Worm (Caenorhabditis elegans): ENCODE results near the gene C35A5.5.

The C35A5.5 gene

ce11 chrV:10467659-10468058 lies 38.0 kb upstream of the C35A5.5 start:
- TF ChIP-seq med-1 (GFP tag; optimal IDR thresholded peaks at IDR 0.05; ENCODE audit: insufficient read depth) (no peak), ref-1 (GFP tag; conservative IDR thresholded peaks at IDR 0.05) (no peak), T22C8.4 (GFP tag; IDR thresholded peaks at IDR 0.05) (no peak), ztf-23 (GFP tag; IDR thresholded peaks at IDR 0.05) (no peak), tab-1 (GFP tag; IDR thresholded peaks at IDR 0.05) (no peak), ztf-29 (GFP tag; IDR thresholded peaks at IDR 0.05) (no peak), cog-1 (tag; optimal IDR thresholded peaks at IDR 0.05) (no peak), flt-1 (GFP tag; IDR thresholded peaks at IDR 0.05) (no peak), klf-2 (GFP tag; conservative IDR thresholded peaks at IDR 0.05) (no peak)

- TF ChIP-seq flt-1 (GFP tag; IDR thresholded peaks at IDR 0.05) = no peak
- no peak for TF ChIP-seq med-1 (GFP tag; optimal IDR thresholded peaks at IDR 0.05; ENCODE audit: insufficient read depth)
- no peak for TF ChIP-seq ztf-29 (GFP tag; IDR thresholded peaks at IDR 0.05)
- TF ChIP-seq tab-1 (GFP tag; IDR thresholded peaks at IDR 0.05) = no peak
- no peak for TF ChIP-seq ztf-23 (GFP tag; IDR thresholded peaks at IDR 0.05)
- no peak for TF ChIP-seq cog-1 (tag; optimal IDR thresholded peaks at IDR 0.05)
- no peak for TF ChIP-seq ref-1 (GFP tag; conservative IDR thresholded peaks at IDR 0.05)
- no peak for TF ChIP-seq T22C8.4 (GFP tag; IDR thresholded peaks at IDR 0.05)
- TF ChIP-seq klf-2 (GFP tag; conservative IDR thresholded peaks at IDR 0.05) = no peak
Observed at ce11 chrV:10468190-10468589, 37.5 kb upstream of the C35A5.5 start, which contains the start of gene egl-9. egl-9 (plus strand) TSS chrV:10468517.

ce11 chrV:10468709-10469108 lies 36.9 kb upstream of the C35A5.5 start:
- no peak for TF ChIP-seq klf-2 (GFP tag; conservative IDR thresholded peaks at IDR 0.05)
- no peak for TF ChIP-seq ztf-23 (GFP tag; IDR thresholded peaks at IDR 0.05)
- TF ChIP-seq med-1 (GFP tag; optimal IDR thresholded peaks at IDR 0.05; ENCODE audit: insufficient read depth) = no peak
- TF ChIP-seq cog-1 (tag; optimal IDR thresholded peaks at IDR 0.05) = no peak
- TF ChIP-seq flt-1 (GFP tag; IDR thresholded peaks at IDR 0.05) = no peak
- TF ChIP-seq tab-1 (GFP tag; IDR thresholded peaks at IDR 0.05) = no peak
- TF ChIP-seq ztf-29 (GFP tag; IDR thresholded peaks at IDR 0.05) = no peak

- TF ChIP-seq ztf-29 (GFP tag; IDR thresholded peaks at IDR 0.05) = no peak
- no peak for TF ChIP-seq klf-2 (GFP tag; conservative IDR thresholded peaks at IDR 0.05)
- TF ChIP-seq tab-1 (GFP tag; IDR thresholded peaks at IDR 0.05) = no peak
- no peak for TF ChIP-seq ztf-23 (GFP tag; IDR thresholded peaks at IDR 0.05)
- TF ChIP-seq cog-1 (tag; optimal IDR thresholded peaks at IDR 0.05) = no peak
- no peak for TF ChIP-seq flt-1 (GFP tag; IDR thresholded peaks at IDR 0.05)
- TF ChIP-seq T22C8.4 (GFP tag; IDR thresholded peaks at IDR 0.05) = no peak
- TF ChIP-seq ref-1 (GFP tag; conservative IDR thresholded peaks at IDR 0.05) = no peak
- TF ChIP-seq med-1 (GFP tag; optimal IDR thresholded peaks at IDR 0.05; ENCODE audit: insufficient read depth) = no peak
Observed at ce11 chrV:10469845-10470244, 35.8 kb upstream of the C35A5.5 start.

- TF ChIP-seq ref-1 (GFP tag; conservative IDR thresholded peaks at IDR 0.05) (no peak), tab-1 (GFP tag; IDR thresholded peaks at IDR 0.05) (no peak), cog-1 (tag; optimal IDR thresholded peaks at IDR 0.05) (no peak), flt-1 (GFP tag; IDR thresholded peaks at IDR 0.05) (no peak), ztf-29 (GFP tag; IDR thresholded peaks at IDR 0.05) (no peak), med-1 (GFP tag; optimal IDR thresholded peaks at IDR 0.05; ENCODE audit: insufficient read depth) (no peak), klf-2 (GFP tag; conservative IDR thresholded peaks at IDR 0.05) (no peak)
Observed at ce11 chrV:10471007-10471406, 34.6 kb upstream of the C35A5.5 start.

ce11 chrV:10472901-10473774 lies 32.5 kb upstream of the C35A5.5 start:
- no peak for TF ChIP-seq ztf-23 (GFP tag; IDR thresholded peaks at IDR 0.05)
- no peak for TF ChIP-seq ref-1 (GFP tag; conservative IDR thresholded peaks at IDR 0.05)
- TF ChIP-seq T22C8.4 (GFP tag; IDR thresholded peaks at IDR 0.05) = no peak
- no peak for TF ChIP-seq ztf-29 (GFP tag; IDR thresholded peaks at IDR 0.05)
- no peak for TF ChIP-seq klf-2 (GFP tag; conservative IDR thresholded peaks at IDR 0.05)
- no peak for TF ChIP-seq tab-1 (GFP tag; IDR thresholded peaks at IDR 0.05)
- no peak for TF ChIP-seq cog-1 (tag; optimal IDR thresholded peaks at IDR 0.05)
- no peak for TF ChIP-seq flt-1 (GFP tag; IDR thresholded peaks at IDR 0.05)

ce11 chrV:10474040-10474439 lies 31.6 kb upstream of the C35A5.5 start:
- TF ChIP-seq flt-1 (GFP tag; IDR thresholded peaks at IDR 0.05) = no peak
- TF ChIP-seq tab-1 (GFP tag; IDR thresholded peaks at IDR 0.05) = no peak
- TF ChIP-seq T22C8.4 (GFP tag; IDR thresholded peaks at IDR 0.05) = no peak
- no peak for TF ChIP-seq ref-1 (GFP tag; conservative IDR thresholded peaks at IDR 0.05)
- no peak for TF ChIP-seq cog-1 (tag; optimal IDR thresholded peaks at IDR 0.05)
- no peak for TF ChIP-seq ztf-29 (GFP tag; IDR thresholded peaks at IDR 0.05)
- TF ChIP-seq med-1 (GFP tag; optimal IDR thresholded peaks at IDR 0.05; ENCODE audit: insufficient read depth) = no peak
- no peak for TF ChIP-seq ztf-23 (GFP tag; IDR thresholded peaks at IDR 0.05)

ce11 chrV:10475421-10475820 lies 30.2 kb upstream of the C35A5.5 start:
- TF ChIP-seq ztf-23 (GFP tag; IDR thresholded peaks at IDR 0.05) (no peak), T22C8.4 (GFP tag; IDR thresholded peaks at IDR 0.05) (no peak), cog-1 (tag; optimal IDR thresholded peaks at IDR 0.05) (no peak), flt-1 (GFP tag; IDR thresholded peaks at IDR 0.05) (no peak), ztf-29 (GFP tag; IDR thresholded peaks at IDR 0.05) (no peak), klf-2 (GFP tag; conservative IDR thresholded peaks at IDR 0.05) (no peak), med-1 (GFP tag; optimal IDR thresholded peaks at IDR 0.05; ENCODE audit: insufficient read depth) (no peak), ref-1 (GFP tag; conservative IDR thresholded peaks at IDR 0.05) (no peak), tab-1 (GFP tag; IDR thresholded peaks at IDR 0.05) (no peak)

ce11 chrV:10476864-10477443 lies 28.7 kb upstream of the C35A5.5 start:
- TF ChIP-seq cog-1 (tag; optimal IDR thresholded peaks at IDR 0.05) (no peak), klf-2 (GFP tag; conservative IDR thresholded peaks at IDR 0.05) (no peak), flt-1 (GFP tag; IDR thresholded peaks at IDR 0.05) (no peak), ref-1 (GFP tag; conservative IDR thresholded peaks at IDR 0.05) (no peak), ztf-23 (GFP tag; IDR thresholded peaks at IDR 0.05) (no peak), ztf-29 (GFP tag; IDR thresholded peaks at IDR 0.05) (no peak), T22C8.4 (GFP tag; IDR thresholded peaks at IDR 0.05) (no peak), med-1 (GFP tag; optimal IDR thresholded peaks at IDR 0.05; ENCODE audit: insufficient read depth) (no peak), tab-1 (GFP tag; IDR thresholded peaks at IDR 0.05) (no peak)
